Worm (Caenorhabditis elegans) whole organism, L1 larva: ENCODE data around the gene T27E4.7.

Source experiments
- C16A3.4 ChIP-seq: fragments of 150-350 bp; optimal IDR thresholded peaks from 2 replicates; lab custom pipeline; 2014; ENCODE audit warnings: missing biosample characterization, missing genetic modification characterization
- alr-1 ChIP-seq: fragments of 200-800 bp; sonication (Bioruptor generic); optimal IDR thresholded peaks from 2 replicates; lab custom pipeline; 2018; ENCODE audit warnings: borderline replicate concordance, mild to moderate bottlenecking, missing genetic modification characterization, missing compliant biosample characterization
- blmp-1 ChIP-seq: fragments of 150-350 bp; optimal IDR thresholded peaks from 2 replicates; lab custom pipeline; 2014; ENCODE audit warnings: missing biosample characterization, missing genetic modification characterization
- ceh-8 ChIP-seq: fragments of 200-800 bp; sonication (Bioruptor generic); optimal IDR thresholded peaks from 2 replicates; lab custom pipeline; 2018; ENCODE audit warnings: mild to moderate bottlenecking, missing genetic modification characterization, moderate library complexity, missing compliant biosample characterization
- ceh-88 ChIP-seq: fragments of 200-800 bp; sonication (Bioruptor generic); IDR thresholded peaks from 2 replicates; pipeline ENCODE4 v1.3.6; 2022; ENCODE audit warnings: missing genetic modification characterization, missing compliant biosample characterization
- dsc-1 ChIP-seq: sonication (generic microtip); optimal IDR thresholded peaks from 2 replicates; lab custom pipeline; 2016; ENCODE audit warnings: mild to moderate bottlenecking, missing genetic modification characterization, missing compliant biosample characterization
- efl-3 ChIP-seq: fragments of 200-800 bp; sonication (Bioruptor generic); optimal IDR thresholded peaks from 2 replicates; lab custom pipeline; 2018; ENCODE audit warnings: mild to moderate bottlenecking, missing genetic modification characterization, missing compliant biosample characterization
- ets-5 ChIP-seq: fragments of 200-800 bp; sonication (Bioruptor generic); IDR thresholded peaks from 2 replicates; pipeline ENCODE4 v1.3.6; 2022; ENCODE audit warnings: missing genetic modification characterization, missing compliant biosample characterization
- fkh-10 ChIP-seq: sonication (generic microtip); optimal IDR thresholded peaks from 2 replicates; lab custom pipeline; 2017; ENCODE audit warnings: missing biosample characterization, missing genetic modification reagents, missing genetic modification characterization
- fkh-4 ChIP-seq: sonication (generic microtip); optimal IDR thresholded peaks from 2 replicates; lab custom pipeline; 2016; ENCODE audit warnings: missing compliant biosample characterization, missing genetic modification characterization, borderline replicate concordance
- fkh-8 ChIP-seq: sonication (generic microtip); optimal IDR thresholded peaks from 2 replicates; lab custom pipeline; 2016; ENCODE audit warnings: mild to moderate bottlenecking, missing genetic modification characterization, missing compliant biosample characterization
- fos-1 ChIP-seq: fragments of 150-350 bp; optimal IDR thresholded peaks from 2 replicates; lab custom pipeline; 2014; ENCODE audit warnings: missing biosample characterization, missing genetic modification characterization
- hlh-4 ChIP-seq: sonication (generic microtip); optimal IDR thresholded peaks from 2 replicates; lab custom pipeline; 2016; ENCODE audit warnings: mild to moderate bottlenecking, missing genetic modification characterization, missing compliant biosample characterization
- isw-1 ChIP-seq: fragments of 200-800 bp; sonication (Bioruptor generic); IDR thresholded peaks from 2 replicates; pipeline ENCODE4 v1.3.6; 2022; ENCODE audit warnings: missing genetic modification characterization, missing compliant biosample characterization
- lin-14 ChIP-seq: fragments of 200-800 bp; sonication (Bioruptor generic); optimal IDR thresholded peaks from 2 replicates; lab custom pipeline; 2018; ENCODE audit warnings: mild to moderate bottlenecking, missing genetic modification characterization, moderate library complexity, missing compliant biosample characterization
- lin-15B ChIP-seq: fragments of 150-350 bp; sonication (generic microtip); optimal IDR thresholded peaks from 3 replicates; lab custom pipeline; 2014; ENCODE audit warnings: missing biosample characterization, missing genetic modification characterization
- lin-35 ChIP-seq, 2 experiments: fragments of 150-350 bp; optimal IDR thresholded peaks; 2 replicates each; lab custom pipeline; 2014; ENCODE audit warnings: missing biosample characterization in 2 of 2, missing genetic modification characterization in 2 of 2, missing genetic modification reagents in 2 of 2
- mab-9 ChIP-seq: fragments of 200-800 bp; sonication (Bioruptor generic); IDR thresholded peaks from 2 replicates; pipeline ENCODE4 v1.3.6; 2022; ENCODE audit warnings: missing genetic modification reagents, missing genetic modification characterization, missing compliant biosample characterization
- mep-1 ChIP-seq: fragments of 150-350 bp; optimal IDR thresholded peaks from 2 replicates; lab custom pipeline; 2014; ENCODE audit warnings: missing biosample characterization, missing genetic modification characterization
- nhr-11 ChIP-seq: fragments of 150-350 bp; optimal IDR thresholded peaks from 2 replicates; lab custom pipeline; 2014; ENCODE audit warnings: missing biosample characterization, missing genetic modification characterization
- nhr-19 ChIP-seq: fragments of 200-800 bp; sonication (Bioruptor generic); conservative IDR thresholded peaks from 2 replicates; pipeline ENCODE4 v1.3.6; 2022; ENCODE audit warnings: missing genetic modification characterization, missing compliant biosample characterization
- nhr-20 ChIP-seq: sonication (generic microtip); optimal IDR thresholded peaks from 2 replicates; lab custom pipeline; 2016; ENCODE audit warnings: mild to moderate bottlenecking, missing genetic modification characterization, missing compliant biosample characterization
- nhr-237 ChIP-seq: fragments of 150-350 bp; optimal IDR thresholded peaks from 2 replicates; lab custom pipeline; 2014; ENCODE audit warnings: missing biosample characterization, missing genetic modification characterization
- nhr-47 ChIP-seq: sonication (generic microtip); optimal IDR thresholded peaks from 2 replicates; lab custom pipeline; 2016; ENCODE audit warnings: mild to moderate bottlenecking, missing genetic modification characterization, moderate library complexity, missing compliant biosample characterization
- nhr-71 ChIP-seq: sonication (generic microtip); optimal IDR thresholded peaks from 2 replicates; lab custom pipeline; 2016; ENCODE audit warnings: mild to moderate bottlenecking, missing genetic modification characterization, moderate library complexity, missing compliant biosample characterization
- nhr-84 ChIP-seq: sonication (generic microtip); optimal IDR thresholded peaks from 2 replicates; lab custom pipeline; 2017; ENCODE audit warnings: missing biosample characterization, missing genetic modification characterization
- nhr-85 ChIP-seq: sonication (generic microtip); peaks from one replicate; lab custom pipeline; 2016; ENCODE audit warnings: missing genetic modification characterization, inconsistent platforms, missing compliant biosample characterization
- pax-3 ChIP-seq: fragments of 200-800 bp; sonication (Bioruptor generic); optimal IDR thresholded peaks from 2 replicates; lab custom pipeline; 2018; ENCODE audit warnings: mild to moderate bottlenecking, missing genetic modification characterization, moderate library complexity, missing compliant biosample characterization
- rnt-1 ChIP-seq: sonication (generic microtip); optimal IDR thresholded peaks from 2 replicates; lab custom pipeline; 2016; ENCODE audit warnings: mild to moderate bottlenecking, missing genetic modification characterization, moderate library complexity, missing compliant biosample characterization
- snu-23 ChIP-seq: sonication (generic microtip); optimal IDR thresholded peaks from 2 replicates; lab custom pipeline; 2016; ENCODE audit warnings: missing genetic modification characterization, missing compliant biosample characterization
- sox-4 ChIP-seq: sonication (generic microtip); optimal IDR thresholded peaks from 2 replicates; lab custom pipeline; 2016; ENCODE audit warnings: missing genetic modification characterization, missing compliant biosample characterization
- sup-37 ChIP-seq: fragments of 200-800 bp; sonication (Bioruptor generic); optimal IDR thresholded peaks from 2 replicates; lab custom pipeline; 2018; ENCODE audit warnings: mild to moderate bottlenecking, missing genetic modification characterization, missing compliant biosample characterization
- swsn-7 ChIP-seq: sonication (generic microtip); optimal IDR thresholded peaks from 2 replicates; lab custom pipeline; 2016; ENCODE audit warnings: missing genetic modification characterization, missing compliant biosample characterization
- unc-30 ChIP-seq: sonication (generic microtip); optimal IDR thresholded peaks from 2 replicates; lab custom pipeline; 2017; ENCODE audit warnings: missing biosample characterization, missing genetic modification characterization
- unc-98 ChIP-seq: fragments of 200-800 bp; sonication (Bioruptor generic); IDR thresholded peaks from 2 replicates; pipeline ENCODE4 v1.3.6; 2022; ENCODE audit warnings: missing genetic modification characterization, missing compliant biosample characterization
- xbp-1 ChIP-seq: sonication (generic microtip); optimal IDR thresholded peaks from 2 replicates; lab custom pipeline; 2016; ENCODE audit warnings: missing genetic modification characterization, missing compliant biosample characterization
- ztf-11 ChIP-seq, 2 experiments: sonication (generic microtip); optimal IDR thresholded peaks; 2 replicates each; lab custom pipeline; 2016 to 2017; ENCODE audit warnings: missing genetic modification characterization in 2 of 2, missing biosample characterization in 1 of 2, missing compliant biosample characterization in 1 of 2
- ztf-4 ChIP-seq: fragments of 150-350 bp; optimal IDR thresholded peaks from 2 replicates; lab custom pipeline; 2014; ENCODE audit warnings: missing biosample characterization, missing genetic modification characterization

Gene T27E4.7

ce11 chrV:9047555-9048049, 28.5 kb downstream of the T27E4.7 start, which contains the start of gene C25E10.17:
TSS of gene C25E10.17 (minus strand) at chrV:9047605.
- TF ChIP-seq pax-3 = peak; percentile 44
- no peak for TF ChIP-seq hlh-4
- peak; percentile 13 for TF ChIP-seq lin-14 (GFP tag; lab: Kevin White, UChicago)
- TF ChIP-seq blmp-1 = no peak
- TF ChIP-seq fkh-10 (GFP tag; lab: Kevin White, UChicago) = no peak
- TF ChIP-seq nhr-237 (tag; lab: Kevin White, UChicago) = no peak
- no peak for TF ChIP-seq nhr-20 (tag; lab: Kevin White, UChicago)
- no peak for TF ChIP-seq mep-1
- peak; percentile 58 for TF ChIP-seq sox-4 (tag; lab: Kevin White, UChicago)
- TF ChIP-seq nhr-71 = peak; percentile 42
- TF ChIP-seq dsc-1 = peak; percentile 67
- TF ChIP-seq rnt-1 = no peak
- no peak for TF ChIP-seq unc-98 (GFP tag; lab: Robert Waterston, UW)
- no peak for TF ChIP-seq ztf-11 (tag; optimal IDR thresholded peaks at IDR 0.05; lab: Kevin White, UChicago)
- no peak for TF ChIP-seq ztf-4 (tag; lab: Kevin White, UChicago)
- TF ChIP-seq ets-5 (GFP tag; lab: Robert Waterston, UW) = no peak
- peak; percentile 37 for TF ChIP-seq nhr-11 (tag; lab: Kevin White, UChicago)
- TF ChIP-seq nhr-85 = no peak
- no peak for TF ChIP-seq xbp-1
- peak; percentile 89 for TF ChIP-seq fkh-8 (tag; lab: Kevin White, UChicago)
- no peak for TF ChIP-seq isw-1
- TF ChIP-seq C16A3.4 (tag; lab: Kevin White, UChicago) = no peak
- TF ChIP-seq nhr-19 (GFP tag; lab: Robert Waterston, UW) = no peak
- TF ChIP-seq mab-9 (GFP tag; lab: Robert Waterston, UW) = no peak
- peak; percentile 43 for TF ChIP-seq nhr-47 (tag; lab: Kevin White, UChicago)
- no peak for TF ChIP-seq lin-35 (GFP tag; optimal IDR thresholded peaks at IDR 0.05; lab: Kevin White, UChicago)
- TF ChIP-seq swsn-7 = no peak

- no peak for TF ChIP-seq unc-30
These were observed 31.3 kb downstream of the T27E4.7 start, which contains the start of gene nhr-30 for ce11 chrV:9044871-9045270. TSS of gene nhr-30 (plus strand) at chrV:9045171.

DNA sequence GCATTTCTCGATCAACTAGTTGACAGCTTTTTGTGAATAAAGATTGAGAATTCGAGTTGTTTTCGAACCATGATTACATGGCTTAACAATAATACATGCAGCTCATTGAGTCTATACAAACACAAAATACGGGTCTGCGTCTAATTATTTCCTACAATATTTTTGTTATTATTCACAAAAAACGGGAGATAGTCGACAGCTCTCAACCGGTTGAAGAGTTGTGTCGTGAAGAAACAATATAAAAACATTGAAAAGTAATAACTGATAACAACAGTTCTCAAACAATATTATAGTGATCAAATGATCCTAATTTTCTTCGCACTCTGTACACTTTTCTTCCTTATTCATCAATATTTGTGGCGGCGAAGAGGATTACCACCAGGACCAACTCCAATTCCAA, 35.1 kb downstream of the T27E4.7 start, which contains the start of gene cyp-33B1:
TSS of gene cyp-33B1 (plus strand) at position 301 of the 400 bp plus-strand sequence.
- TF ChIP-seq efl-3 (GFP tag; lab: Kevin White, UChicago) (no peak), ceh-88 (GFP tag; lab: Robert Waterston, UW) (no peak), dsc-1 (no peak), mep-1 (no peak), lin-15B (tag; lab: Kevin White, UChicago) (no peak), ceh-8 (GFP tag; lab: Kevin White, UChicago) (no peak), lin-14 (GFP tag; lab: Kevin White, UChicago) (no peak), fkh-4 (tag; lab: Kevin White, UChicago) (no peak), mab-9 (GFP tag; lab: Robert Waterston, UW) (no peak), fos-1 (tag; lab: Kevin White, UChicago) (no peak), nhr-237 (tag; lab: Kevin White, UChicago) (no peak), rnt-1 (no peak), nhr-84 (tag; lab: Kevin White, UChicago) (no peak), swsn-7 (no peak), snu-23 (no peak), nhr-19 (GFP tag; lab: Robert Waterston, UW) (no peak), lin-35 (GFP tag; optimal IDR thresholded peaks at IDR 0.05; lab: Kevin White, UChicago) (no peak), sup-37 (GFP tag; lab: Kevin White, UChicago) (no peak), alr-1 (tag; lab: Kevin White, UChicago) (no peak)
